Worm (Caenorhabditis elegans) whole organism, L2 larva: ENCODE measurements around the gene nhr-218.

Experiments used
- Y55F3AM.14 ChIP-seq: fragments of 200-800 bp; sonication (Bioruptor generic); optimal IDR thresholded peaks from 2 replicates; lab custom pipeline; 2018; ENCODE audit warnings: mild to moderate bottlenecking, missing genetic modification characterization, missing compliant biosample characterization
- ama-1 ChIP-seq: fragments of 150-350 bp; optimal IDR thresholded peaks from 2 replicates; lab custom pipeline; 2018; ENCODE audit warnings: inconsistent platforms
- lin-39 ChIP-seq: fragments of 150-350 bp; optimal IDR thresholded peaks from 2 replicates; lab custom pipeline; 2014; ENCODE audit warnings: missing biosample characterization, missing genetic modification reagents, missing genetic modification characterization
- lsy-2 ChIP-seq, 2 experiments: fragments of 150-350 bp in 1 of 2; sonication (generic microtip) in 1 of 2; optimal IDR thresholded peaks; 2 replicates each; lab custom pipeline; 2014 to 2017; ENCODE audit warnings: missing biosample characterization in 2 of 2, missing genetic modification characterization in 2 of 2
- mbf-1 ChIP-seq: sonication (generic microtip); optimal IDR thresholded peaks from 2 replicates; lab custom pipeline; 2017; ENCODE audit warnings: missing biosample characterization, missing genetic modification characterization
- mdl-1 ChIP-seq, 2 experiments: fragments of 150-350 bp in 1 of 2; sonication (generic microtip) in 1 of 2; optimal IDR thresholded peaks; 2 replicates each; lab custom pipeline; 2017; ENCODE audit warnings: missing biosample characterization in 2 of 2, missing genetic modification characterization in 2 of 2
- nhr-23 ChIP-seq: fragments of 150-350 bp; optimal IDR thresholded peaks from 2 replicates; lab custom pipeline; 2014; ENCODE audit warnings: missing biosample characterization, missing genetic modification reagents, missing genetic modification characterization
- nhr-6 ChIP-seq: fragments of 150-350 bp; optimal IDR thresholded peaks from 2 replicates; lab custom pipeline; 2014; ENCODE audit warnings: missing biosample characterization, missing genetic modification characterization
- sem-4 ChIP-seq: fragments of 150-350 bp; optimal IDR thresholded peaks from 2 replicates; lab custom pipeline; 2014; ENCODE audit warnings: missing biosample characterization, missing genetic modification reagents, missing genetic modification characterization
- skn-1 ChIP-seq: sonication (generic microtip); optimal IDR thresholded peaks from 2 replicates; lab custom pipeline; 2017; ENCODE audit warnings: missing biosample characterization, missing genetic modification characterization
- snpc-4 ChIP-seq: fragments of 150-350 bp; optimal IDR thresholded peaks from 2 replicates; lab custom pipeline; 2014; ENCODE audit warnings: missing biosample characterization, missing genetic modification characterization

- TF ChIP-seq mbf-1: no peak
- TF ChIP-seq ama-1: no peak
- TF ChIP-seq lin-39 (tag; lab: Kevin White, UChicago): no peak
- no peak for TF ChIP-seq sem-4 (tag; lab: Kevin White, UChicago)
- TF ChIP-seq lsy-2 (tag; optimal IDR thresholded peaks at IDR 0.05; lab: Kevin White, UChicago): no peak
- no peak for TF ChIP-seq Y55F3AM.14 (GFP tag; lab: Kevin White, UChicago)
- TF ChIP-seq nhr-23 (tag; lab: Kevin White, UChicago): no peak
- no peak for TF ChIP-seq mdl-1 (tag; optimal IDR thresholded peaks at IDR 0.05; lab: Kevin White, UChicago)
- TF ChIP-seq nhr-6 (tag; lab: Kevin White, UChicago): no peak
- no peak for TF ChIP-seq snpc-4
- TF ChIP-seq skn-1 (tag; lab: Kevin White, UChicago): no peak
Observed at ce11 chrV:16235135-16235534, 23.1 kb upstream of the nhr-218 start, which contains the start of gene F21H7.3.
